Worm (Caenorhabditis elegans) whole organism, L1 larva: ENCODE measurements around the gene C07C7.1.
A peak's percentile ranks its signal among the peaks of the same experiment; 100 is the strongest.

Experiments used
- C04F5.9 ChIP-seq: sonication (generic microtip); optimal IDR thresholded peaks from 2 replicates; lab custom pipeline; 2016; ENCODE audit warnings: missing genetic modification characterization, missing compliant biosample characterization
- C16A3.4 ChIP-seq: fragments of 150-350 bp; optimal IDR thresholded peaks from 2 replicates; lab custom pipeline; 2014; ENCODE audit warnings: missing biosample characterization, missing genetic modification characterization
- Y116A8C.19 ChIP-seq: sonication (generic microtip); optimal IDR thresholded peaks from 2 replicates; lab custom pipeline; 2016; ENCODE audit warnings: missing compliant biosample characterization, missing genetic modification characterization, borderline replicate concordance
- ama-1 ChIP-seq: fragments of 150-350 bp; optimal IDR thresholded peaks from 2 replicates; lab custom pipeline; 2014
- ceh-8 ChIP-seq: fragments of 200-800 bp; sonication (Bioruptor generic); optimal IDR thresholded peaks from 2 replicates; lab custom pipeline; 2018; ENCODE audit warnings: mild to moderate bottlenecking, missing genetic modification characterization, moderate library complexity, missing compliant biosample characterization
- ceh-90 ChIP-seq: sonication (generic microtip); optimal IDR thresholded peaks from 2 replicates; lab custom pipeline; 2016; ENCODE audit warnings: missing genetic modification characterization, missing compliant biosample characterization
- dpl-1 ChIP-seq, 3 experiments: fragments of 150-350 bp in 2 of 3; sonication (generic microtip) in 1 of 3; optimal IDR thresholded peaks; 2 replicates each; lab custom pipeline; 2014 to 2017; ENCODE audit warnings: missing biosample characterization in 3 of 3, missing genetic modification characterization in 3 of 3, missing genetic modification reagents in 3 of 3
- dsc-1 ChIP-seq: sonication (generic microtip); optimal IDR thresholded peaks from 2 replicates; lab custom pipeline; 2016; ENCODE audit warnings: mild to moderate bottlenecking, missing genetic modification characterization, missing compliant biosample characterization
- efl-1 ChIP-seq, 4 experiments: fragments of 150-350 bp; optimal IDR thresholded peaks in 3 of 4; peaks in 1 of 4; 1 replicate in 1 of 4; 2 replicates in 3 of 4; lab custom pipeline; 2014; ENCODE audit warnings: missing biosample characterization in 2 of 4, missing genetic modification characterization in 2 of 4, missing genetic modification reagents in 2 of 4
- egl-13 ChIP-seq: sonication (generic microtip); optimal IDR thresholded peaks from 2 replicates; lab custom pipeline; 2016; ENCODE audit warnings: missing genotype, missing genetic modification reagents, missing genetic modification characterization, missing compliant biosample characterization
- fkh-4 ChIP-seq: sonication (generic microtip); optimal IDR thresholded peaks from 2 replicates; lab custom pipeline; 2016; ENCODE audit warnings: missing compliant biosample characterization, missing genetic modification characterization, borderline replicate concordance
- fkh-8 ChIP-seq: sonication (generic microtip); optimal IDR thresholded peaks from 2 replicates; lab custom pipeline; 2016; ENCODE audit warnings: mild to moderate bottlenecking, missing genetic modification characterization, missing compliant biosample characterization
- fos-1 ChIP-seq: fragments of 150-350 bp; optimal IDR thresholded peaks from 2 replicates; lab custom pipeline; 2014; ENCODE audit warnings: missing biosample characterization, missing genetic modification characterization
- grh-1 ChIP-seq: fragments of 200-800 bp; sonication (Bioruptor generic); IDR thresholded peaks from 2 replicates; pipeline ENCODE4 v1.3.6; 2022; ENCODE audit warnings: missing genetic modification reagents, missing genetic modification characterization, missing compliant biosample characterization
- hlh-17 ChIP-seq: fragments of 200-800 bp; sonication (Bioruptor generic); optimal IDR thresholded peaks from 2 replicates; lab custom pipeline; 2018; ENCODE audit warnings: missing genetic modification characterization, mild to moderate bottlenecking, missing compliant biosample characterization, moderate library complexity, borderline replicate concordance
- hpl-2 ChIP-seq: fragments of 150-350 bp; optimal IDR thresholded peaks from 2 replicates; lab custom pipeline; 2014; ENCODE audit warnings: missing biosample characterization, missing genetic modification reagents, missing genetic modification characterization
- isw-1 ChIP-seq: fragments of 200-800 bp; sonication (Bioruptor generic); IDR thresholded peaks from 2 replicates; pipeline ENCODE4 v1.3.6; 2022; ENCODE audit warnings: missing genetic modification characterization, missing compliant biosample characterization
- jun-1 ChIP-seq: fragments of 150-350 bp; optimal IDR thresholded peaks from 2 replicates; lab custom pipeline; 2014; ENCODE audit warnings: missing biosample characterization, missing genetic modification reagents, missing genetic modification characterization
- lin-35 ChIP-seq, 2 experiments: fragments of 150-350 bp; optimal IDR thresholded peaks; 2 replicates each; lab custom pipeline; 2014; ENCODE audit warnings: missing biosample characterization in 2 of 2, missing genetic modification characterization in 2 of 2, missing genetic modification reagents in 2 of 2
- mab-9 ChIP-seq: fragments of 200-800 bp; sonication (Bioruptor generic); IDR thresholded peaks from 2 replicates; pipeline ENCODE4 v1.3.6; 2022; ENCODE audit warnings: missing genetic modification reagents, missing genetic modification characterization, missing compliant biosample characterization
- mdl-1 ChIP-seq, 2 experiments: fragments of 150-350 bp; optimal IDR thresholded peaks; 2 replicates each; lab custom pipeline; 2014 to 2017; ENCODE audit warnings: missing biosample characterization in 2 of 2, missing genetic modification characterization in 2 of 2, inconsistent platforms in 1 of 2
- mef-2 ChIP-seq: fragments of 150-350 bp; optimal IDR thresholded peaks from 2 replicates; lab custom pipeline; 2014; ENCODE audit warnings: missing biosample characterization, missing genetic modification characterization
- mep-1 ChIP-seq: fragments of 150-350 bp; optimal IDR thresholded peaks from 2 replicates; lab custom pipeline; 2014; ENCODE audit warnings: missing biosample characterization, missing genetic modification characterization
- nhr-11 ChIP-seq: fragments of 150-350 bp; optimal IDR thresholded peaks from 2 replicates; lab custom pipeline; 2014; ENCODE audit warnings: missing biosample characterization, missing genetic modification characterization
- nhr-12 ChIP-seq: sonication (generic microtip); optimal IDR thresholded peaks from 2 replicates; lab custom pipeline; 2017; ENCODE audit warnings: missing biosample characterization, missing genetic modification characterization
- nhr-19 ChIP-seq: fragments of 200-800 bp; sonication (Bioruptor generic); conservative IDR thresholded peaks from 2 replicates; pipeline ENCODE4 v1.3.6; 2022; ENCODE audit warnings: missing genetic modification characterization, missing compliant biosample characterization
- nhr-237 ChIP-seq: fragments of 150-350 bp; optimal IDR thresholded peaks from 2 replicates; lab custom pipeline; 2014; ENCODE audit warnings: missing biosample characterization, missing genetic modification characterization
- nhr-28 ChIP-seq: fragments of 150-350 bp; optimal IDR thresholded peaks from 2 replicates; lab custom pipeline; 2014; ENCODE audit warnings: missing biosample characterization, missing genetic modification characterization
- nhr-76 ChIP-seq: sonication (generic microtip); optimal IDR thresholded peaks from 2 replicates; lab custom pipeline; 2017; ENCODE audit warnings: missing biosample characterization, missing genetic modification characterization
- nhr-77 ChIP-seq: fragments of 150-350 bp; optimal IDR thresholded peaks from 2 replicates; lab custom pipeline; 2014; ENCODE audit warnings: missing biosample characterization, missing genetic modification characterization
- nhr-84 ChIP-seq: sonication (generic microtip); optimal IDR thresholded peaks from 2 replicates; lab custom pipeline; 2017; ENCODE audit warnings: missing biosample characterization, missing genetic modification characterization
- pag-3 ChIP-seq: sonication (generic microtip); optimal IDR thresholded peaks from 2 replicates; lab custom pipeline; 2017; ENCODE audit warnings: missing genetic modification characterization, mild to moderate bottlenecking, missing compliant biosample characterization, antibody characterized with exemption, borderline replicate concordance; ENCODE audit not compliant: insufficient read depth
- snpc-4 ChIP-seq: fragments of 150-350 bp; optimal IDR thresholded peaks from 2 replicates; lab custom pipeline; 2014; ENCODE audit warnings: missing biosample characterization, missing genetic modification characterization
- swsn-7 ChIP-seq: sonication (generic microtip); optimal IDR thresholded peaks from 2 replicates; lab custom pipeline; 2016; ENCODE audit warnings: missing genetic modification characterization, missing compliant biosample characterization
- tlp-1 ChIP-seq: fragments of 150-350 bp; optimal IDR thresholded peaks from 2 replicates; lab custom pipeline; 2014; ENCODE audit warnings: missing biosample characterization, missing genetic modification characterization
- unc-30 ChIP-seq: sonication (generic microtip); optimal IDR thresholded peaks from 2 replicates; lab custom pipeline; 2017; ENCODE audit warnings: missing biosample characterization, missing genetic modification characterization
- unc-86 ChIP-seq: sonication (generic microtip); optimal IDR thresholded peaks from 2 replicates; lab custom pipeline; 2016; ENCODE audit warnings: missing genetic modification characterization, missing compliant biosample characterization
- unc-98 ChIP-seq: fragments of 200-800 bp; sonication (Bioruptor generic); IDR thresholded peaks from 2 replicates; pipeline ENCODE4 v1.3.6; 2022; ENCODE audit warnings: missing genetic modification characterization, missing compliant biosample characterization
- vab-15 ChIP-seq: sonication (generic microtip); optimal IDR thresholded peaks from 2 replicates; lab custom pipeline; 2017; ENCODE audit warnings: missing genotype, mild to moderate bottlenecking, missing genetic modification characterization, missing compliant biosample characterization
- xbp-1 ChIP-seq: sonication (generic microtip); optimal IDR thresholded peaks from 2 replicates; lab custom pipeline; 2016; ENCODE audit warnings: missing genetic modification characterization, missing compliant biosample characterization
- zag-1 ChIP-seq: fragments of 150-350 bp; optimal IDR thresholded peaks from 2 replicates; lab custom pipeline; 2014; ENCODE audit warnings: missing biosample characterization, missing genetic modification characterization
- ztf-11 ChIP-seq, 2 experiments: sonication (generic microtip); optimal IDR thresholded peaks; 2 replicates each; lab custom pipeline; 2016 to 2017; ENCODE audit warnings: missing genetic modification characterization in 2 of 2, missing biosample characterization in 1 of 2, missing compliant biosample characterization in 1 of 2

C07C7.1 gene

ce11 chrIV:9184547-9184946, at the start of gene C07C7.1:
TSS of gene C07C7.1 (plus strand) at chrIV:9184847.
- no peak for TF ChIP-seq hpl-2 (GFP tag; lab: Kevin White, UChicago)
- no peak for TF ChIP-seq mab-9 (GFP tag; lab: Robert Waterston, UW)
- TF ChIP-seq C16A3.4 (tag; lab: Kevin White, UChicago), result no peak
- no peak for TF ChIP-seq nhr-11 (tag; lab: Kevin White, UChicago)
- TF ChIP-seq lin-35 (GFP tag; optimal IDR thresholded peaks at IDR 0.05; lab: Kevin White, UChicago), result no peak
- TF ChIP-seq Y116A8C.19 (tag; lab: Kevin White, UChicago), result no peak

- TF ChIP-seq grh-1 (GFP tag; lab: Robert Waterston, UW), result no peak
Measured at ce11 chrIV:9135377-9135776, 49.3 kb upstream of the C07C7.1 start, which contains the start of gene delm-1. TSS of gene delm-1 (minus strand) at chrIV:9135477.

ce11 chrIV:9140172-9140805, 44.4 kb upstream of the C07C7.1 start:
- TF ChIP-seq pag-3 (tag; lab: Kevin White, UChicago) (no peak), vab-15 (no peak), jun-1 (no peak), dsc-1 (tag; lab: Kevin White, UChicago) (no peak), nhr-12 (no peak), unc-98 (no peak), zag-1 (tag; lab: Kevin White, UChicago) (no peak), snpc-4 (tag; lab: Kevin White, UChicago) (no peak), nhr-84 (tag; lab: Kevin White, UChicago) (no peak), dpl-1 (GFP tag; optimal IDR thresholded peaks at IDR 0.05; lab: Kevin White, UChicago) (no peak), ceh-90 (tag; lab: Kevin White, UChicago) (no peak), mef-2 (tag; lab: Kevin White, UChicago) (no peak), ceh-8 (GFP tag; lab: Kevin White, UChicago) (no peak), egl-13 (tag; lab: Kevin White, UChicago) (no peak), nhr-19 (no peak), ztf-11 (tag; optimal IDR thresholded peaks at IDR 0.05; lab: Kevin White, UChicago) (no peak), mab-9 (GFP tag; lab: Robert Waterston, UW) (no peak), swsn-7 (tag; lab: Kevin White, UChicago) (no peak), unc-86 (tag; lab: Kevin White, UChicago) (no peak), mep-1 (no peak)

DNA sequence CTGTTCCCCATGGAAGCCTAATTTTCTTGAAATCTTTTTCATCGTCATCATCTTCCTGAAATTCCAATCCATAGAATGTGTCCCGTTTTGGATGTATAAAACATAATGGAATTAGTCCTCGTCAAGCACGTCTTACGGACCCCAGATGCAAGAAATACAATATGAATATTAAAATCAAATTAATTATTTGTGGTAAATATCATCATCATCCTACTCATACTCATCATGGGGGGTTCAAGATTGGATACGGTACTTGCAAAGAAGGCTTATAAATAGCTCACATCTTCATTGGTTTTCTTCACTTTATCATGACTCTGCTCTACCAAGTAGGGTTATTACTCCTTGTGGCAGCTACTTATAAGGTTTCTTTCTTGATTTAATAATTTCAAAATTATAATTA, 40.2 kb upstream of the C07C7.1 start, which contains the start of gene flp-1:
flp-1 (plus strand) TSS at position 301 of the 400 bp plus-strand sequence.
- TF ChIP-seq zag-1 (tag; lab: Kevin White, UChicago), result no peak
- TF ChIP-seq ama-1 (lab: Kevin White, UChicago), result no peak

DNA sequence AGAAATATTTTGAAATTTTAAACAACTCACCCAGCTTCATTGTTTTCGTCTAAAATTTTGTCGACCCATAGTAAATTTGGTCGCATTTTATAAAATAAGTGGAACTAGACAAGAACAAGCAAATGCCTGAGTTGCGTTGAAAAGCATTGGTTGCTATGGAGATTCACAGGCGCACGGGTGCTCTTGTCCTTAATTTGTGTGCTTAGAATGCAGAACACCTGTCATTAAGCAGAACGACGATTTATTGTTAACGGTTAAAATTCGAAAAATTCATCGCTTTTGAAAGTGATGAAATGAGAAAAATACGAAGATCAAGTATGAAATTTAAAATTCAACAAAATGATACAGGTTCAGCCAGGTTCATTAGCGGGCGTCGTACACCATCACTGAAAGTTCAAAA, 38.5 kb upstream of the C07C7.1 start, which contains the start of gene daf-10:
daf-10 (minus strand) TSS at position 101 of the 400 bp plus-strand sequence.
- TF ChIP-seq nhr-12, result no peak
- no peak for TF ChIP-seq zag-1 (tag; lab: Kevin White, UChicago)
- TF ChIP-seq efl-1 (optimal IDR thresholded peaks at IDR 0.05; lab: Kevin White, UChicago), result no peak
- peak in 1 of 2 experiments; percentile 43 for TF ChIP-seq efl-1 (GFP tag; optimal IDR thresholded peaks at IDR 0.05 in 1 of 2; lab: Kevin White, UChicago)
- TF ChIP-seq fkh-8 (tag; lab: Kevin White, UChicago), result peak; percentile 2
- TF ChIP-seq, all 84 proteins: peak for 2

DNA sequence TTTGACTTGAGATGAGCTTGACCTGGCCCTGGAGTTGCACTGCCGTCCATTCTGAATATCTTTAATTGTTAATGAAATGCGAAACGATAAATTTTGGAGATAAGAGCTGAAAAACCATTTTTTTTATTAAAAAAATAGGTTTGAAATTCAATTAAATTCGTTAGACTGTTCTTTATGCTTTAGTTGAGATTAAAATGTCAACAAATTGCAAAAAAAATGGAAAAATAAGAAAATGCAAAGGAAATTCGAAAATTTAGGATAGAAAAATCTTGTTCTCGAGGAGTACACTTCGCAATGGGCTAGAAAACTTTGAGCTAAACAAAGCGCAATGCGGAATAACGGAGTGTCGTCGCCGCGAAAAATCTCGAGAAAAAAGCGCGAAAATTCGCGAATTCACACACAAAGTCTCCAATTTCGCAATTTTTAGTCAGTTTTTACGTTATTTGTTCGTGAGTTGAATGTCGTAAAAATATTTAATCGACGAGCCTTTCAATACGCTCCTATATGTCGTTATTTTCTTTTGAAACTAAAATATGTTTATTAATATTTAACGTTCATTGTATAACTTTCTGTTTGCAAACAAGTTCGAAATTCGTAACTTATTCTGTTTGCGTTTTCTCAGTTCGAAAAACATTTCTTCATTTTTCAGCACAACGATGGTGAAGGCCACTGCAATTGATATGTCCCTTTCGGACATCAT, 37.7 kb upstream of the C07C7.1 start, which contains the start of the genes rpb-12 and aly-2:
rpb-12 (minus strand) TSS at position 51 of the 700 bp plus-strand sequence.
aly-2 (plus strand) TSS at position 650 of the 700 bp plus-strand sequence.
- TF ChIP-seq ama-1 (lab: Kevin White, UChicago), result no peak
- TF ChIP-seq nhr-237, result no peak
- no peak for TF ChIP-seq fos-1
- no peak for TF ChIP-seq nhr-76 (tag; lab: Kevin White, UChicago)
- TF ChIP-seq mdl-1 (tag; optimal IDR thresholded peaks at IDR 0.05; lab: Kevin White, UChicago), result peak in 1 of 2 experiments; percentile 28
- TF ChIP-seq nhr-77 (tag; lab: Kevin White, UChicago), result peak; percentile 53
- peak; percentile 22 for TF ChIP-seq isw-1 (GFP tag; lab: Robert Waterston, UW)
- no peak for TF ChIP-seq hlh-17 (GFP tag; lab: Kevin White, UChicago)
- no peak for TF ChIP-seq tlp-1 (tag; lab: Kevin White, UChicago)
- no peak for TF ChIP-seq nhr-28 (tag; lab: Kevin White, UChicago)
- TF ChIP-seq unc-30, result no peak
- TF ChIP-seq fkh-4 (tag; lab: Kevin White, UChicago), result no peak
- TF ChIP-seq C04F5.9 (tag; lab: Kevin White, UChicago), result no peak
- peak; percentile 51 for TF ChIP-seq xbp-1 (tag; lab: Kevin White, UChicago)
